Worm (Caenorhabditis elegans) whole organism, L1 larva: ENCODE data around the gene abcf-1.

ENCODE experiments used
- aly-2 ChIP-seq: fragments of 150-350 bp; optimal IDR thresholded peaks from 2 replicates; lab custom pipeline; 2014; ENCODE audit warnings: missing biosample characterization, missing genetic modification characterization
- ama-1 ChIP-seq: fragments of 150-350 bp; optimal IDR thresholded peaks from 2 replicates; lab custom pipeline; 2014
- blmp-1 ChIP-seq: fragments of 150-350 bp; optimal IDR thresholded peaks from 2 replicates; lab custom pipeline; 2014; ENCODE audit warnings: missing biosample characterization, missing genetic modification characterization
- lir-3 ChIP-seq: sonication (generic microtip); optimal IDR thresholded peaks from 2 replicates; lab custom pipeline; 2016; ENCODE audit warnings: mild to moderate bottlenecking, missing genetic modification characterization, moderate library complexity, missing compliant biosample characterization; ENCODE audit not compliant: poor library complexity
- nhr-12 ChIP-seq: sonication (generic microtip); optimal IDR thresholded peaks from 2 replicates; lab custom pipeline; 2017; ENCODE audit warnings: missing biosample characterization, missing genetic modification characterization
- nhr-28 ChIP-seq: fragments of 150-350 bp; optimal IDR thresholded peaks from 2 replicates; lab custom pipeline; 2014; ENCODE audit warnings: missing biosample characterization, missing genetic modification characterization
- nhr-76 ChIP-seq: sonication (generic microtip); optimal IDR thresholded peaks from 2 replicates; lab custom pipeline; 2017; ENCODE audit warnings: missing biosample characterization, missing genetic modification characterization
- nhr-77 ChIP-seq: fragments of 150-350 bp; optimal IDR thresholded peaks from 2 replicates; lab custom pipeline; 2014; ENCODE audit warnings: missing biosample characterization, missing genetic modification characterization
- snpc-4 ChIP-seq: fragments of 150-350 bp; optimal IDR thresholded peaks from 2 replicates; lab custom pipeline; 2014; ENCODE audit warnings: missing biosample characterization, missing genetic modification characterization
- sptf-1 ChIP-seq: fragments of 150-350 bp; optimal IDR thresholded peaks from 2 replicates; lab custom pipeline; 2014; ENCODE audit warnings: missing biosample characterization, missing genetic modification characterization
- tbx-2 ChIP-seq: sonication (generic microtip); optimal IDR thresholded peaks from 2 replicates; lab custom pipeline; 2016; ENCODE audit warnings: missing genetic modification characterization, missing compliant biosample characterization
- unc-62 ChIP-seq: fragments of 150-350 bp; optimal IDR thresholded peaks from 2 replicates; lab custom pipeline; 2014; ENCODE audit warnings: missing biosample characterization, missing genetic modification reagents, missing genetic modification characterization
- vab-15 ChIP-seq: sonication (generic microtip); optimal IDR thresholded peaks from 2 replicates; lab custom pipeline; 2017; ENCODE audit warnings: missing genotype, mild to moderate bottlenecking, missing genetic modification characterization, missing compliant biosample characterization

- no peak for TF ChIP-seq aly-2
- no peak for TF ChIP-seq snpc-4 (tag; lab: Kevin White, UChicago)
- no peak for TF ChIP-seq ama-1 (lab: Kevin White, UChicago)
- TF ChIP-seq tbx-2 (tag; lab: Kevin White, UChicago), result no peak
- TF ChIP-seq sptf-1 (tag; lab: Kevin White, UChicago), result no peak
- no peak for TF ChIP-seq lir-3 (tag; lab: Kevin White, UChicago)
- TF ChIP-seq nhr-76 (tag; lab: Kevin White, UChicago), result no peak
- TF ChIP-seq blmp-1 (tag; lab: Kevin White, UChicago), result no peak
- TF ChIP-seq nhr-77 (tag; lab: Kevin White, UChicago), result no peak
- TF ChIP-seq unc-62 (GFP tag; lab: Kevin White, UChicago), result no peak
- no peak for TF ChIP-seq nhr-28 (tag; lab: Kevin White, UChicago)
- TF ChIP-seq vab-15, result no peak
- no peak for TF ChIP-seq nhr-12 (tag; lab: Kevin White, UChicago)
These were observed 10.0 kb upstream of the abcf-1 start, which contains the start of gene ZC455.1 for ce11 chrV:12773222-12773621.
